Worm (Caenorhabditis elegans) whole organism, dauer: ENCODE measurements around the gene pelo-1.

Experiments
- unc-62 ChIP-seq: sonication (generic microtip); optimal IDR thresholded peaks from 2 replicates; lab custom pipeline; 2017; ENCODE audit warnings: missing biosample characterization, missing genetic modification reagents, missing genetic modification characterization

Gene pelo-1

DNA sequence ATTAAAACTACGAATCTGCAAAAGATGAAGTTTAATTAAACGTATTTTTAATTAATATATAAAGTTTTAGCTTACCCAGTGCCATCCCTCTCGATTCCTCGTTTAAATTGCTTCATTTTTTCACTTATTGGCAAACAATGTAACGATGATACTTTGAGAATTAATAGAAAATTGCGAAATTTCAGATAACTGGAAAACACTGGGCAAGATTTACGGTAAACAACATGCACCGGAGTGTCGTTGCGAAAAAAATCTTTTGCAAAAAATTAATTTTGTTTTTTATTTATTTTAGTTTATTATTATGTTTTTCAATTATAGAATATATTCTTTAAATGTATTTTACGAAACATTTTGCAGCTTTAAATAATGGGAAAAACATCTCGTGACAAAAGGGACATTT, at the start of gene pelo-1, which contains the start of gene R74.7:
TSS of gene pelo-1 (minus strand) at position 151 of the 400 bp plus-strand sequence.
TSS of gene R74.7 (plus strand) at position 358 of the 400 bp plus-strand sequence.
- TF ChIP-seq unc-62 (GFP tag; lab: Kevin White, UChicago), result no peak

DNA sequence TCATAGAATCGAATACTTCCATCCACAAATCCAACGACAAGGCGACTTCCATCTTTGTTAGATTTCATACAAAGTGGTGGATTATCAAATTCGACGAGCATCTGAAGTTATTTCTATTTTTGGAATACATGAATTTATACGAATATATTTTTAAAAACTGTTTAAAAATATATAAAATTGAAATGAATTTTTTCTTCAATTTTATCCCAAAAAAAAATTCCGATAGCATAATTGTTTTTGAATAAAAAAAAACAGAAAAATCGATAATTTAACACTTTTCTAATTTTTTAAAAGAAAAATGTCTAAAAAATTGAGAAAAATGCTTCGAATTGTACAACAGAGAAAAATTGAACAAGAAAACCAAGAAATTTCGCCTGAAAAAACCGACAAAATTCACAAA, 43.5 kb upstream of the pelo-1 start, which contains the start of gene Y44F5A.1:
TSS of gene Y44F5A.1 (minus strand) at position 101 of the 400 bp plus-strand sequence.
- TF ChIP-seq unc-62 (GFP tag; lab: Kevin White, UChicago), result no peak

DNA sequence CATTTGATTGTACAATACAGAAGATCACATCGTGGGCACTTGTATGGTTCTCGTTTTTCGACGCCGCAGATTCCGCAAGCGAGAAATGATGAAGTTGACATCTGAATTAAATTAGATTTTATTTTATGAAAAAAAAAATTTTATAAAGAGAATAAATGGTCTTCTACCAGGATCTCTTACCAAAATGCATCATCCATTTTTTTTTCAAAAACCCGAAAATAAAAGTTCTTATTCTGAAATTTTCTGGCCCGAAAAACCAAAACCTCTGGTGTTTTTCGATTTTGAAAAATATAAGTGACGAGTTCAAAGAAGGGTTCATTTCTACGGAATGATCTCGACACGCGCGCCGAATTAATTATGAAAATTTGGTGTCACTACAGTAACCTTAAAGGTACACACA, 40.3 kb upstream of the pelo-1 start, which contains the start of gene zhit-2:
TSS of gene zhit-2 (minus strand) at position 101 of the 400 bp plus-strand sequence.
- no peak for TF ChIP-seq unc-62 (GFP tag; lab: Kevin White, UChicago)

DNA sequence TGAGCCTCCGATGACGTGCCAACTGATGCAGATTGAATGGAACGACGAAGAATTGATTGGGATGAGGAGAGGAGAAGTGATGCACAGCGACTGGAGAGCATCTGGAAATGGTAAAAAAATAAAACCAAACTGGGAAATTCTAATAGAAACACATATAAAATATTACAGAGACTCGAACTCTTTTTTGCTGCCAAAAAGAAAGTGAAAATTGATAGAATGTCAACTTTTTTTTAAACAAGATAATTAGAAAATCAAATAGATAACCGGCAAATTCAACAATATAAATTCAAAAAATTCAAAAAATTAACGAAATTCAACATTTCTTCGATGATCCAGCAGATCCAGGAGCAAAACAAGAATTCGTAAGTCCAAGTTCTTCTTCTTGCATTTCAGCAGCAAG, 39.4 kb upstream of the pelo-1 start, which contains the start of gene mrpl-21:
TSS of gene mrpl-21 (minus strand) at position 101 of the 400 bp plus-strand sequence.
- TF ChIP-seq unc-62 (GFP tag; lab: Kevin White, UChicago), result no peak

DNA sequence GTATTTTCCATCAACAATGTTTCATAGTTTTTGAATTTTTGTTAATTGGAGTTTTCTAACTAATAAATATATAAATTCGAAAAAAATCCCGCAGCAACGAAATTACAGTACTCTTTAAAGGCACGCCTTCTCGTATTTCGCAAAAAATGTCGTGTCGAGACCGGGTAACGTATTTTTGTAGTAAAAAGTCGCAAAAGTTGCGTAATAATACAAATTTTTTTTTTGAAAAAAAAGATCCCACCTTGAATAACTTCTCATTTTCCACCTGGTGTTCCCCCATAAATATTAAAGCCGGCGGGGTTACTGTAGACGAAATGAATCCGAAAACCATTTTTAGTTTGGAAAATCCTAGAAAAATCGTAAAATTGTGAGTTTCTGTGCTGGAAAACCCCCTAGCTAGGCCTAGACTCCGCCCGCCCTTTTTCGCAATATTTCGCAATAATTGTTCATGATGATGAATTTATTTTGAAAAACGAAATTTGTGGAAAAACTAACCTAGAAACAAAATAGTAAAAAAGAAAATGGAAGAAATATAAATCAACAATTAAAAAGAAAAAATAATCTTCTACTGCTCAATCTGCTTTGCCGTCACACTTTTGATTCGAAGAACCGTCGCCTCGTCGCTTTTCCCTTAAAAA, 38.3 kb upstream of the pelo-1 start, which contains the start of gene F43C1.7:
TSS of gene F43C1.7 (minus strand) at position 351 of the 638 bp plus-strand sequence.
- no peak for TF ChIP-seq unc-62 (GFP tag; lab: Kevin White, UChicago)

DNA sequence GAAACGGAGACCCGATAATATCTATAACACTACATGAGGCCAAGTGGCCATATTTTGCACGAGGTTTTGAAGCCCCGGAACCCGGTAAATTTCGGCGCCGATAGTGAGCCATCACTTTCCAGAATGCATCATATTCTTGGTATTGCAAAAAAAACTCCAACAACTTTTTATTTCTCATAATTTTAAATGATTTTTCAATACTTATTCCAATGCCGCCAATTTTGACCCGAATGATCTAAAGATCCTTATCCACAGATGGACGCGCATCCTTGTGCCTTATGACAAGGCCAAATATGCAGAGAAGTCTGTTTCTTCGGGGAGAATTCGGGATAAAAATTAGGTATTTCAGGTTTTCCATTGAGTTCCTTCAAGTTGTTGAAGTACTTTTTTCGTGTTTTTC, 37.2 kb upstream of the pelo-1 start:
- no peak for TF ChIP-seq unc-62 (GFP tag; lab: Kevin White, UChicago)

DNA sequence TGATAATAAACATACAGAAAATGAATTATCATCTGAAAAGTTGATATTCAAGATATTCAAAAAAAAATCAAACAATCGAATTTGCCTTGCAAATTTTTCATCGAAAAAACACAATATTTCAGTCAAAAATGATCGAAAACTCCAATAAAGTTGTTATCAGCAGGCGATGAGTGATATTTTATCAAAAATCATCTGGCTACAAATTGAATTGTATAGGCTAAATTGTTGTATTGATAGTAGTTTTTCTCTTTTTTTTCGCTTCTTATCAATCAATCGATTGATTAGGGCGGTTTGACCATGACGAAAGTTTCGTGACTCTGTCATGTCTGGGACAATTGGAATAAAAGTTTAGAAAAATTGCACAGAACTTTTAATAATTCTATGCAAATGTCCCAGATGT, 36.1 kb upstream of the pelo-1 start:
- no peak for TF ChIP-seq unc-62 (GFP tag; lab: Kevin White, UChicago)

DNA sequence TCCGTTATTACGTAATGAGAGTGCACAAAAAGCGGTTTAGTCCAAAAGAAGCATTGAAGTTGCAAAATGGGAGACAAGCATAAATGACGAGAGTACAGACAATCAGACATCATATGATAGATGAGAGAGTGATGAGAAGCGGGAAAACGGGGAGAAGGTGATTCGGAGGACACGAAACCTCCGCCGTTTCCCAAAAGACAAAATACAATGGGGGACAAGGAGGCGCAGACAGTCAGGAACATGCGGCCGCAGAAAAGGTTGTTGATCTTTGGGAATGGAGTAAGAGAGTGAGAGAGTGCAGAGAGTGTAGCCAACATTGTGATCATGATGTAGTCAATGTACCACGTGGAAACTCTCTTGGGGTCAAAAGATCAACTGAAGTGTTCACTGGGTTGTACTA, 33.6 kb upstream of the pelo-1 start:
- no peak for TF ChIP-seq unc-62 (GFP tag; lab: Kevin White, UChicago)

DNA sequence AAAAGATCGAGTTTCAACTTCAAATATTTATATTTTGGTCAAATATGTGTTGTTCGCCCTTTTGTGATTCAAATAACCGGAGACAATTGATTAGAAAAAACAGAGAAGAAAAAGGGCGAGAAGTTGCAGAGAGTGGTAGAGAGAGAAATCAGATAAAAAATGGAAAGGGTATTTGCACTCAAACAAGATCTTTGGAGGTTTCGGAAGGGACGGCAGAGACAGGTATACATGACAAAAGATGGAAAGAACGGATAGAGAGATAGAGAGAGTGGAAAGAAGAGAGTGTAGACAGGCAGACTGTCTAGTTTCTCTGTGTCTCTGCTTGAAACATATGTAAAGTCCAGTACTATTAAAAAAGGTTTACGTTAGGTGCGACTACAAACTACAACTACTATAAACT, 32.2 kb upstream of the pelo-1 start:
- no peak for TF ChIP-seq unc-62 (GFP tag; lab: Kevin White, UChicago)

DNA sequence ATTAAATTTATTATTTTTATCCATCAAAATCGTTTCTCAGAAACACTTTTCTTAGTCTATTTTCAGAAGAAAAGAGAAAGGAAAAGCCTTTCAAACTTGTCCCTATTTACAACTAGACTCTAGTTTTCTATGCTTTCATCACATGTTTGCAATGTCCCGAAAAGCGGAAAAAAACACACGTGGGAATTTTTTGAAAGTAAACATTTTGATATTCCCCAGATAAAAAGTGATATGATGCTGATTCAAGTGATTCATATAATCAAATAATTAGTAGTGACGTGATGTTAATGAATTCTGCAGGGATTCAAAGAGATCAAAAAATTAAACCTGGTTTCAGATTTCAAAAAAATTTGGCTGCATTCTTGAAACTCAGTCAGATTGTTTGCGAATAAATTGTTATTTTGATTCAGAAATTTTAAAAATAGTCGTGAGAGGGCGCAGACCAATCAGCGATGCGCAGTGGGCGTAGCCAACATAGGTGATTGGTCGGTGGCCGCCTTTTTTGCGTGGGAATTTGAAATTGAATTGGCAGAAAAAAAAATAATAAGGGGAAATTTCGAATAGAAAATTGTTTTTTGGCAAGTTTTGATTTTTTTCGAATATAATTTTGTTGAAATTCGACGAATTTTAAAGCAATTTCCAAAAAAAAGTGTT, 30.7 kb upstream of the pelo-1 start:
- TF ChIP-seq unc-62 (GFP tag; lab: Kevin White, UChicago), result no peak

DNA sequence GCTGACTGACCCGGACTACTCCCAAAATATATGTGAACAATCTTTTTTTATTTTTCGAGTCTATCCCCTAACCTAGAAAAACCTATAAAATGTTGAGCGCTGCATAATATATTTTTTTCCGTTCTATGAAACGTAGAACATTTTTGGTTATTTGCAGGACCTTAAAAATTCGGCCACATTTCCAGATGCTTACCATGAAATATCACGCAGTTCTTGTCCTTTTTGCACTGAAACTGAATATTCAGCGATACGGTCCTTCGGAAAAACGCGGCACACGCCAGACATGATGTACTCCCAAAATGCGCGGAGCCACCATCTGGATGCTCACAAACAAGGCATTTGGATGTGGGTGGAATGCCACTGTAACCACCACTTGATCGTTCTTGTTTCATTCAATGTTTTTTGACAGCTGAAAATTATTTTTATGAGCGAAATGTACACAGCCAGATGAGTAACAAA, 28.8 kb upstream of the pelo-1 start, which contains the start of gene nhr-20:
TSS of gene nhr-20 (minus strand) at position 409 of the 459 bp plus-strand sequence.
- no peak for TF ChIP-seq unc-62 (GFP tag; lab: Kevin White, UChicago)

DNA sequence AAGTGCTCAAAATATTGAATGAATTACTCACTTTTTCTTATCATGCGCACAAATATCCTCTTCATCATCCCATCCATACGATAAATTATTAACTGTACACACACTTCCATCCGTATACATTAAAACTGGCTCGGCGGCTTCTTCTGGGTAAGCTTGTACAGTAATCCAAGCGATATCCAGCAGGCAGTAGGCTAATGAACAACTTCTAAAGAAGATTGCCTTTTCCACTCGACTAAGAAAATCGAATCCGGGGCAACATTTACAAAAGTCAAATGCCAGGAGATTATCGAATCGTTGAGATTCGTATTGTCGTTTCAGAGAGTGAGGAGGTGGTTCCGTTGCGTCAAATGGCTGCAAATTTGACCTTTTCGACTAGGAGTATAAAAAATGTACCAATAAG, 27.4 kb upstream of the pelo-1 start:
- no peak for TF ChIP-seq unc-62 (GFP tag; lab: Kevin White, UChicago)

DNA sequence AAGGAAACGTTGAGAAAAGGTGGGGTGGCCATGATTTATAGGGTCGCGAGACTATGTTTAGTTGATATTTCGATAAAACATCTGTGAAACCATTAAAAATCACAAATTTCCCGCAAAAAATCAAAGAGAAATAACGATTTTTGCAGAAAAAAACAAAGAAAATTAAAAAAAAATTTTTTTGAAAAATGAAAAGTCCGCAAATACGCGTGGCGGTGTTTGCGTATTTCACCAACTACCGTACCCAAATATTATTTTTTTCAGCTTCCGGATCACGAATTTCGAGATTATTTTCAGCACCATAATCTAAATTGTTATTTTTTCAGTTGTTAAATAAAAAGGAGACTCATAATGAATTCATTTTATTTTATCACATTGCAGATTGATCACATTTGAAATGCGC, 26.1 kb upstream of the pelo-1 start:
- TF ChIP-seq unc-62 (GFP tag; lab: Kevin White, UChicago), result no peak

DNA sequence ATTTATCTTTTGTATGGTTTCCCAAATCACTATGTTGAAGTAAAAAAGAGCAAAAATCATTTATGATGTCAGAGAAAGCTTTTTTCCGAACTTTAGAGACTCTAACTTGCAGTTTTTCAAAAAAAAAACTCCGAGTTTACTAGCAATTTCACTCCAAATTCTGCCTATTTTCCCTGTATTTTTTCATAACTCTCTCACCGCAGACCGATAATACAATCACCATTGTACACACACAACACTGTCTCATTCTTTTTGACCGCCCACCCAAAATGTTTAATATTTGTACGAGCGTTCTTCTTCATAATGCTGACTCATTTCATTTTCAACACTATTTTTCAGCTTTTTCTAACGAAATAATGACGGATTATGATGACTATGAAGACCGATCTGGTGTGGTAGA, 24.8 kb upstream of the pelo-1 start, which contains the start of gene F43C1.5:
TSS of gene F43C1.5 (plus strand) at position 301 of the 400 bp plus-strand sequence.
- no peak for TF ChIP-seq unc-62 (GFP tag; lab: Kevin White, UChicago)

DNA sequence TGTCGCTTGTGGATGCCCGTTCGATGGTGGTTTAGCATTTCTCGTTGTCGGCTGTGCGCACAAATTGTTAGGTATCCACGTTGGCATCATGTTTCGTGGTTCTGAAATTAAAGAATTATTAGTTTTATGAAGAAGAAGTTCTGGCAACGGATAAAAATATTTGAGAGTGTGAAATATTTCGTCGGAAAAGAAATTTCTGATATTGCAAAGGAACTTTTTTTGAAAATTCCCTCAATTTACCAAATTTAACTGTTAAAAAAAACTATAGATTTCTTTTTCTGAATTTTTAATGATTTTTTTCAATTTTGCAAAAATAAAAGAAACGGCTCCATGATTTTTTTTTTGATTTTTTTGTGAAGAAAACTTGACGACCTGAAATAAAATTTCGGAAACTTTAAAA, 24.0 kb upstream of the pelo-1 start, which contains the start of gene mpk-1:
TSS of gene mpk-1 (minus strand) at position 101 of the 400 bp plus-strand sequence.
- no peak for TF ChIP-seq unc-62 (GFP tag; lab: Kevin White, UChicago)

DNA sequence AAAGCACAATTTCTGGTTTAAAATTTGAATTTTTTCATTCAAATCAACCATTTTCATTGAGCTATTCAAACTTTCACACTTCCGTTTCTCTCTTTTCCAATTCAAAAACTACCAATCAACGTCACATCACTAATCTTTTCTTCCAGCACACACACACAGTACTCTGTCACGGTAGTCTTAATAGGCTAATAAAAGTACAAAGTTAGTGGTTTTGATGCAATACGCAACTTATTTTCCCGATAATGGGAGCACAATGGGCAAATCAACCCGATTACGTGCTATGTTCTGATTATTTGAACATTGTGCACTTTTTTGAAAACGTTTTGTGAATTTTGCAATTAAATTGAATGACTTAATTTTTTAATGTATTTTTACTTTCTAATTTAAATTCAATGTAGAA, 23.3 kb upstream of the pelo-1 start:
- no peak for TF ChIP-seq unc-62 (GFP tag; lab: Kevin White, UChicago)
